Worm (Caenorhabditis elegans): ENCODE measurements around the gene T08H10.3.

ce11 chrV:4432783-4433237, 38.4 kb upstream of the T08H10.3 start, which contains the start of gene Y47D7A.15:
- TF ChIP-seq nhr-12 (tag; optimal IDR thresholded peaks at IDR 0.05) (no peak), unc-62 (GFP tag; optimal IDR thresholded peaks at IDR 0.05) (no peak), mdl-1 (tag; optimal IDR thresholded peaks at IDR 0.05) (no peak), mep-1 (tag; optimal IDR thresholded peaks at IDR 0.05) (no peak)
